Worm (Caenorhabditis elegans): ENCODE results near the gene cest-34.

ce11 chrV:6688392-6688791 lies 11.8 kb downstream of the cest-34 start, which contains the start of gene K11G9.5:
- TF ChIP-seq egl-27 (tag; optimal IDR thresholded peaks at IDR 0.05) (no peak), mep-1 (tag; optimal IDR thresholded peaks at IDR 0.05) (no peak), unc-62 (GFP tag; optimal IDR thresholded peaks at IDR 0.05) (no peak), nhr-12 (tag; optimal IDR thresholded peaks at IDR 0.05) (no peak), skn-1 (tag; optimal IDR thresholded peaks at IDR 0.05) (no peak), nhr-84 (tag; optimal IDR thresholded peaks at IDR 0.05) (no peak), elt-3 (tag; optimal IDR thresholded peaks at IDR 0.05) (no peak), zag-1 (tag; optimal IDR thresholded peaks at IDR 0.05) (no peak), unc-86 (tag; optimal IDR thresholded peaks at IDR 0.05) (no peak), egl-13 (tag; optimal IDR thresholded peaks at IDR 0.05) (no peak), blmp-1 (tag; optimal IDR thresholded peaks at IDR 0.05) (no peak)
